Worm (Caenorhabditis elegans) whole organism, L1 larva: ENCODE results near the gene col-118.

Experiments
- aly-2 ChIP-seq: fragments of 150-350 bp; optimal IDR thresholded peaks from 2 replicates; lab custom pipeline; 2014; ENCODE audit warnings: missing biosample characterization, missing genetic modification characterization
- ces-1 ChIP-seq: fragments of 150-350 bp; optimal IDR thresholded peaks from 2 replicates; lab custom pipeline; 2014; ENCODE audit warnings: missing biosample characterization, missing genetic modification reagents, missing genetic modification characterization
- dpl-1 ChIP-seq, 3 experiments: fragments of 150-350 bp in 2 of 3; sonication (generic microtip) in 1 of 3; optimal IDR thresholded peaks; 2 replicates each; lab custom pipeline; 2014 to 2017; ENCODE audit warnings: missing biosample characterization in 3 of 3, missing genetic modification characterization in 3 of 3, missing genetic modification reagents in 3 of 3
- elt-2 ChIP-seq: sonication (generic microtip); optimal IDR thresholded peaks from 2 replicates; lab custom pipeline; 2016; ENCODE audit warnings: missing genetic modification characterization, mild to moderate bottlenecking, inconsistent platforms, missing compliant biosample characterization, missing genetic modification reagents
- nhr-76 ChIP-seq: sonication (generic microtip); optimal IDR thresholded peaks from 2 replicates; lab custom pipeline; 2017; ENCODE audit warnings: missing biosample characterization, missing genetic modification characterization

DNA sequence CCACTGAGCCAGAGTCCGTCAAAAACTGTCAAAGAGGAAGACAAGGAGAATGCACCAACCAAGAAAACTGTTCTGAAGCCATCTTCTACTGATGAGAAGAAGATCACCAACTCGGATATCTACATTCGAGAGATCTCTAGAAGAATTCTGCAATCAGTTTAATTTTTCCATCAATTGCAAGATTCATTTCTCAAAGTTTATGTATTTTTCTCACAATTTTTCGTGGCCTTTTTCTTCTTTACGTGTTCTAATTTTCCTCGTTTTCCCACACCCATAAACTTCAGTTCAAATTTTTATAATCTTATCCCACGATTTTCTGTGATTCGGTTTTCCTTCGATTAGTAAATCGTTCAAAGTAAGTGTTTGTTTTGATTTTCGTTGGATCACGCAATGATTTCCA is 25.8 kb downstream of the col-118 start, which contains the start of gene hdl-2:
- TF ChIP-seq elt-2 (tag; lab: Kevin White, UChicago) = no peak
- TF ChIP-seq nhr-76 (tag; lab: Kevin White, UChicago) = no peak
- TF ChIP-seq ces-1 (GFP tag; lab: Kevin White, UChicago) = no peak
- TF ChIP-seq dpl-1 (GFP tag; optimal IDR thresholded peaks at IDR 0.05; lab: Kevin White, UChicago) = no peak
- TF ChIP-seq aly-2 (tag; lab: Kevin White, UChicago) = no peak
